Fruit fly (Drosophila melanogaster) whole organism, embryonic: Measurements from ENCODE around the gene salr.

Source experiments
- Antp ChIP-seq: fragments of 200-800 bp; sonication (Bioruptor generic); optimal IDR thresholded peaks from 3 replicates; lab custom pipeline; 2016; ENCODE audit warnings: missing biosample characterization, missing genetic modification characterization
- CG10321 ChIP-seq: fragments of 200-800 bp; sonication (Bioruptor generic); IDR thresholded peaks from 2 replicates; pipeline ENCODE4 v1.3.6; 2022; ENCODE audit warnings: missing biosample characterization, missing genetic modification characterization
- CG10565 ChIP-seq: fragments of 200-800 bp; sonication (Bioruptor generic); optimal IDR thresholded peaks from 3 replicates; lab custom pipeline; 2016; ENCODE audit warnings: missing biosample characterization, mild to moderate bottlenecking, missing genetic modification characterization
- CG10959 ChIP-seq: fragments of 200-800 bp; sonication (Bioruptor generic); IDR thresholded peaks from 2 replicates; pipeline ENCODE4 v1.3.6; 2022; ENCODE audit warnings: missing biosample characterization, missing genetic modification characterization
- CG11560 ChIP-seq: fragments of 200-800 bp; sonication (Bioruptor generic); IDR thresholded peaks from 3 replicates; pipeline ENCODE4 v1.3.6; 2022; ENCODE audit warnings: missing biosample characterization, missing genetic modification characterization
- CG12155 ChIP-seq: fragments of 200-800 bp; sonication (Bioruptor generic); optimal IDR thresholded peaks from 3 replicates; lab custom pipeline; 2016; ENCODE audit warnings: missing biosample characterization, missing genetic modification characterization
- CG12299 ChIP-seq: fragments of 200-800 bp; sonication (Bioruptor generic); optimal IDR thresholded peaks from 2 replicates; lab custom pipeline; 2018; ENCODE audit warnings: missing biosample characterization, mild to moderate bottlenecking, missing genetic modification characterization
- CG12744 ChIP-seq: fragments of 200-800 bp; sonication (Bioruptor generic); optimal IDR thresholded peaks from 2 replicates; lab custom pipeline; 2016; ENCODE audit warnings: missing biosample characterization, missing genetic modification characterization
- CG13123 ChIP-seq: fragments of 200-800 bp; sonication (Bioruptor generic); optimal IDR thresholded peaks from 2 replicates; lab custom pipeline; 2016; ENCODE audit warnings: missing biosample characterization, missing genetic modification characterization
- CG13424 ChIP-seq: fragments of 200-800 bp; sonication (Bioruptor generic); optimal IDR thresholded peaks from 2 replicates; lab custom pipeline; 2019; ENCODE audit warnings: missing biosample characterization, mild to moderate bottlenecking, missing genetic modification characterization, moderate library complexity
- CG14441 ChIP-seq: fragments of 200-800 bp; sonication (Bioruptor generic); IDR thresholded peaks from 2 replicates; pipeline ENCODE4 v1.3.6; 2022; ENCODE audit warnings: missing biosample characterization, missing genetic modification characterization
- CG14667 ChIP-seq: fragments of 200-800 bp; sonication (Bioruptor generic); IDR thresholded peaks from 2 replicates; pipeline ENCODE4 v1.3.6; 2022; ENCODE audit warnings: missing biosample characterization, missing genetic modification characterization
- CG1603 ChIP-seq: fragments of 200-800 bp; sonication (Bioruptor generic); optimal IDR thresholded peaks from 2 replicates; lab custom pipeline; 2019; ENCODE audit warnings: missing biosample characterization, mild to moderate bottlenecking, missing genetic modification characterization, moderate library complexity
- CG17385 ChIP-seq: fragments of 200-800 bp; sonication (Bioruptor generic); optimal IDR thresholded peaks from 3 replicates; lab custom pipeline; 2018; ENCODE audit warnings: missing biosample characterization, mild to moderate bottlenecking, missing genetic modification characterization
- CG18764 ChIP-seq: fragments of 200-800 bp; sonication (Bioruptor generic); optimal IDR thresholded peaks from 3 replicates; lab custom pipeline; 2016; ENCODE audit warnings: missing biosample characterization, missing genetic modification characterization
- CG2712 ChIP-seq: fragments of 200-800 bp; optimal IDR thresholded peaks from 3 replicates; lab custom pipeline; 2019; ENCODE audit warnings: missing biosample characterization, mild to moderate bottlenecking, missing genetic modification characterization, moderate library complexity
- CG3163 ChIP-seq: fragments of 200-800 bp; sonication (Bioruptor generic); optimal IDR thresholded peaks from 3 replicates; lab custom pipeline; 2016; ENCODE audit warnings: missing biosample characterization, missing genetic modification characterization
- CG3407 ChIP-seq: fragments of 200-800 bp; sonication (Bioruptor generic); optimal IDR thresholded peaks from 2 replicates; lab custom pipeline; 2018; ENCODE audit warnings: missing biosample characterization, mild to moderate bottlenecking, missing genetic modification characterization
- CG34224 ChIP-seq: fragments of 200-800 bp; sonication (Bioruptor generic); IDR thresholded peaks from 3 replicates; pipeline ENCODE4 v1.3.6; 2022; ENCODE audit warnings: missing biosample characterization, missing genetic modification characterization; ENCODE audit not compliant: partially characterized antibody
- CG3838 ChIP-seq: fragments of 200-800 bp; sonication (Bioruptor generic); optimal IDR thresholded peaks from 3 replicates; lab custom pipeline; 2016; ENCODE audit warnings: missing biosample characterization, missing genetic modification characterization
- CG43689 ChIP-seq: fragments of 200-800 bp; sonication (Bioruptor generic); IDR thresholded peaks from 2 replicates; pipeline ENCODE4 v1.3.6; 2022; ENCODE audit warnings: missing biosample characterization, missing genetic modification characterization
- CG4617 ChIP-seq: fragments of 200-800 bp; sonication (Bioruptor generic); optimal IDR thresholded peaks from 3 replicates; lab custom pipeline; 2016; ENCODE audit warnings: missing biosample characterization, missing genetic modification characterization, borderline replicate concordance
- CG6254 ChIP-seq: fragments of 200-800 bp; sonication (Bioruptor generic); optimal IDR thresholded peaks from 3 replicates; lab custom pipeline; 2017; ENCODE audit warnings: mild to moderate bottlenecking, missing biosample characterization, missing genetic modification reagents, missing genetic modification characterization
- CG7271 ChIP-seq: fragments of 200-800 bp; sonication (Bioruptor generic); optimal IDR thresholded peaks from 2 replicates; lab custom pipeline; 2018; ENCODE audit warnings: missing biosample characterization, mild to moderate bottlenecking, missing genetic modification characterization, moderate library complexity
- CG7357 ChIP-seq: fragments of 200-800 bp; sonication (Bioruptor generic); IDR thresholded peaks from 3 replicates; pipeline ENCODE4 v1.3.6; 2022; ENCODE audit warnings: missing biosample characterization, missing genetic modification characterization
- D19B ChIP-seq: fragments of 200-800 bp; sonication (Bioruptor generic); optimal IDR thresholded peaks from 2 replicates; lab custom pipeline; 2017; ENCODE audit warnings: missing biosample characterization, mild to moderate bottlenecking, missing genetic modification characterization
- Dad ChIP-seq: fragments of 200-800 bp; sonication (Bioruptor generic); optimal IDR thresholded peaks from 3 replicates; lab custom pipeline; 2016; ENCODE audit warnings: missing biosample characterization, missing genetic modification characterization
- Deaf1 ChIP-seq: fragments of 200-800 bp; optimal IDR thresholded peaks from 3 replicates; lab custom pipeline; 2019; ENCODE audit warnings: missing biosample characterization, mild to moderate bottlenecking, missing genetic modification characterization, moderate library complexity
- Dip2 ChIP-seq: fragments of 200-800 bp; sonication (Bioruptor generic); IDR thresholded peaks from 2 replicates; pipeline ENCODE4 v1.3.6; 2022; ENCODE audit warnings: missing biosample characterization, missing genetic modification characterization
- Dll ChIP-seq: fragments of 200-800 bp; sonication (Bioruptor generic); IDR thresholded peaks from 4 replicates; pipeline ENCODE4 v1.3.6; 2022; ENCODE audit warnings: missing biosample characterization, missing genetic modification characterization; ENCODE audit not compliant: partially characterized antibody
- GATAe ChIP-seq: fragments of 200-800 bp; sonication (Bioruptor generic); conservative IDR thresholded peaks from 2 replicates; pipeline ENCODE4 v1.3.6; 2022; ENCODE audit warnings: missing biosample characterization, missing genetic modification characterization
- HLH54F ChIP-seq: fragments of 200-800 bp; sonication (Bioruptor generic); optimal IDR thresholded peaks from 3 replicates; lab custom pipeline; 2016; ENCODE audit warnings: missing biosample characterization, missing genetic modification characterization
- HmgZ ChIP-seq: fragments of 200-800 bp; sonication (Bioruptor generic); optimal IDR thresholded peaks from 2 replicates; lab custom pipeline; 2018; ENCODE audit warnings: missing biosample characterization, mild to moderate bottlenecking, missing genetic modification characterization
- Hmr ChIP-seq: fragments of 200-800 bp; sonication (Bioruptor generic); optimal IDR thresholded peaks from 3 replicates; lab custom pipeline; 2017; ENCODE audit warnings: mild to moderate bottlenecking, missing biosample characterization, missing genetic modification reagents, missing genetic modification characterization
- Max ChIP-seq: fragments of 200-800 bp; sonication (Bioruptor generic); optimal IDR thresholded peaks from 2 replicates; lab custom pipeline; 2016; ENCODE audit warnings: missing biosample characterization, mild to moderate bottlenecking, missing genetic modification characterization
- Optix ChIP-seq: fragments of 200-800 bp; sonication (Bioruptor generic); IDR thresholded peaks from 3 replicates; pipeline ENCODE4 v1.3.6; 2022; ENCODE audit warnings: missing biosample characterization, missing genetic modification characterization
- ase ChIP-seq: fragments of 200-800 bp; sonication (Bioruptor generic); IDR thresholded peaks from 3 replicates; pipeline ENCODE4 v1.3.6; 2022; ENCODE audit warnings: missing biosample characterization, missing genetic modification characterization
- cato ChIP-seq: fragments of 200-800 bp; sonication (Bioruptor generic); optimal IDR thresholded peaks from 2 replicates; lab custom pipeline; 2016; ENCODE audit warnings: missing biosample characterization, missing genetic modification characterization, borderline replicate concordance
- chn ChIP-seq: fragments of 200-800 bp; sonication (Bioruptor generic); optimal IDR thresholded peaks from 2 replicates; lab custom pipeline; 2016; ENCODE audit warnings: missing biosample characterization, missing genetic modification characterization
- fd3F ChIP-seq: fragments of 200-800 bp; sonication (Bioruptor generic); optimal IDR thresholded peaks from 2 replicates; lab custom pipeline; 2018; ENCODE audit warnings: missing biosample characterization, mild to moderate bottlenecking, missing genetic modification characterization, moderate library complexity
- hkb ChIP-seq, 2 experiments: fragments of 200-800 bp in 1 of 2; fragments of >200 bp in 1 of 2; sonication (Bioruptor generic) in 1 of 2; IDR thresholded peaks in 1 of 2; optimal IDR thresholded peaks in 1 of 2; 2 replicates each; pipeline versions ENCODE4 v1.3.6 to Lab custom; 2017 to 2022; ENCODE audit warnings: missing biosample characterization in 1 of 2, missing genetic modification characterization in 1 of 2
- mam ChIP-seq: fragments of 200-800 bp; sonication (Bioruptor generic); optimal IDR thresholded peaks from 3 replicates; lab custom pipeline; 2016; ENCODE audit warnings: missing biosample characterization, missing genetic modification characterization
- nerfin-2 ChIP-seq: fragments of 200-800 bp; sonication (Bioruptor generic); IDR thresholded peaks from 2 replicates; pipeline ENCODE4 v1.3.6; 2022; ENCODE audit warnings: missing biosample characterization, missing genetic modification characterization; ENCODE audit not compliant: partially characterized antibody
- pan ChIP-seq, 4 experiments: fragments of >200 bp in 3 of 4; fragments of 200-800 bp in 1 of 4; sonication (Bioruptor generic) in 1 of 4; optimal IDR thresholded peaks in 3 of 4; IDR thresholded peaks in 1 of 4; 2 replicates each; pipeline versions ENCODE4 v1.3.6 to Lab custom; 2017 to 2022; ENCODE audit warnings: missing biosample characterization in 2 of 4, missing genetic modification characterization in 2 of 4, mixed read lengths in 1 of 4
- peb ChIP-seq: fragments of 200-800 bp; sonication (Bioruptor generic); IDR thresholded peaks from 2 replicates; pipeline ENCODE4 v1.3.6; 2022; ENCODE audit warnings: missing biosample characterization, missing genetic modification characterization
- pnt ChIP-seq: fragments of 200-800 bp; sonication (Bioruptor generic); optimal IDR thresholded peaks from 3 replicates; lab custom pipeline; 2016; ENCODE audit warnings: missing biosample characterization, missing genetic modification characterization
- ranshi ChIP-seq: fragments of 200-800 bp; sonication (Bioruptor generic); IDR thresholded peaks from 2 replicates; pipeline ENCODE4 v1.3.6; 2022; ENCODE audit warnings: missing biosample characterization, missing genetic modification characterization
- repo ChIP-seq: fragments of 200-800 bp; sonication (Bioruptor generic); optimal IDR thresholded peaks from 2 replicates; lab custom pipeline; 2016; ENCODE audit warnings: missing biosample characterization, missing genetic modification characterization
- tgo ChIP-seq: fragments of 200-800 bp; sonication (Bioruptor generic); IDR thresholded peaks from 3 replicates; pipeline ENCODE4 v1.3.6; 2022; ENCODE audit warnings: missing biosample characterization, missing genetic modification characterization
- usp ChIP-seq: fragments of >200 bp; optimal IDR thresholded peaks from 2 replicates; lab custom pipeline; 2017; ENCODE audit warnings: missing biosample characterization, missing genetic modification characterization
- zfh1 ChIP-seq: fragments of 200-800 bp; sonication (Bioruptor generic); IDR thresholded peaks from 3 replicates; pipeline ENCODE4 v1.3.6; 2022; ENCODE audit warnings: missing biosample characterization, missing genetic modification characterization

Gene salr

dm6 chr2L:11326373-11326772, 32.3 kb upstream of the salr start (continued):
- peak; percentile 45; the same call in 1 of the 3 replicates for TF ChIP-seq CG7357 (GFP tag; lab: Robert Waterston, UW)
- TF ChIP-seq CG7271, result no peak
- no peak for TF ChIP-seq Antp (GFP tag; lab: Kevin White, UChicago)
- peak; percentile 5; the same call in 1 of the 2 replicates for TF ChIP-seq CG14441 (GFP tag; lab: Robert Waterston, UW)
- TF ChIP-seq CG1603 (tag; lab: Kevin White, UChicago), result no peak
- TF ChIP-seq CG10565 (GFP tag; lab: Kevin White, UChicago), result no peak
- no peak for TF ChIP-seq Optix (GFP tag; lab: Robert Waterston, UW)
- no peak for TF ChIP-seq HmgZ (tag; lab: Kevin White, UChicago)
- no peak for TF ChIP-seq usp (GFP tag; lab: Kevin White, UChicago)
- TF ChIP-seq chn (GFP tag; lab: Kevin White, UChicago), result no peak
- no peak for TF ChIP-seq CG43689
- TF ChIP-seq CG12155 (GFP tag; lab: Kevin White, UChicago), result no peak
- no peak for TF ChIP-seq Dll
- no peak for TF ChIP-seq repo (GFP tag; lab: Kevin White, UChicago)
- peak; percentile 25; the same call in 1 of the 2 replicates for TF ChIP-seq CG14667 (GFP tag; lab: Robert Waterston, UW)
- no peak for TF ChIP-seq CG12299 (tag; lab: Kevin White, UChicago)
- TF ChIP-seq hkb (optimal IDR thresholded peaks at IDR 0.05; lab: Kevin White, UChicago), result no peak
- TF ChIP-seq hkb (GFP tag; IDR thresholded peaks at IDR 0.05; lab: Robert Waterston, UW), result peak; percentile 26; the same call in 1 of the 2 replicates
- TF ChIP-seq ranshi (GFP tag; lab: Robert Waterston, UW), result peak; percentile 49; the same call in 1 of the 2 replicates
- no peak for TF ChIP-seq CG3407
- TF ChIP-seq CG3163 (GFP tag; lab: Kevin White, UChicago), result no peak
- no peak for TF ChIP-seq CG10321 (GFP tag; lab: Robert Waterston, UW)
- TF ChIP-seq fd3F (GFP tag; lab: Kevin White, UChicago), result no peak
- no peak for TF ChIP-seq CG4617
- no peak for TF ChIP-seq D19B (GFP tag; lab: Kevin White, UChicago)
- TF ChIP-seq CG10959 (GFP tag; lab: Robert Waterston, UW), result peak; percentile 62
- no peak for TF ChIP-seq CG13123 (GFP tag; lab: Kevin White, UChicago)
- no peak for TF ChIP-seq mam (GFP tag; lab: Kevin White, UChicago)
- no peak for TF ChIP-seq Max (GFP tag; lab: Kevin White, UChicago)
- no peak for TF ChIP-seq CG17385 (GFP tag; lab: Kevin White, UChicago)
- TF ChIP-seq zfh1, result peak; percentile 65; the same call in 2 of the 3 replicates
- no peak for TF ChIP-seq peb (GFP tag; lab: Robert Waterston, UW)
- no peak for TF ChIP-seq nerfin-2 (GFP tag; lab: Robert Waterston, UW)
- TF ChIP-seq pnt (GFP tag; lab: Kevin White, UChicago), result no peak
- TF ChIP-seq cato (GFP tag; lab: Kevin White, UChicago), result no peak
- no peak for TF ChIP-seq pan (optimal IDR thresholded peaks at IDR 0.05; lab: Kevin White, UChicago)
- no peak for TF ChIP-seq pan (GFP tag; optimal IDR thresholded peaks at IDR 0.05 in 1 of 2, IDR thresholded peaks at IDR 0.05 in 1 of 2)
- no peak for TF ChIP-seq Deaf1 (tag; lab: Kevin White, UChicago)
- no peak for TF ChIP-seq CG12744
- TF ChIP-seq CG2712 (tag; lab: Kevin White, UChicago), result peak; percentile 72
- TF ChIP-seq CG11560 (tag; lab: Robert Waterston, UW), result no peak
- no peak for TF ChIP-seq GATAe (GFP tag; lab: Robert Waterston, UW)
- no peak for TF ChIP-seq Hmr (GFP tag; lab: Kevin White, UChicago)
- no peak for TF ChIP-seq CG13424 (tag; lab: Kevin White, UChicago)
- TF ChIP-seq Dip2 (GFP tag; lab: Robert Waterston, UW), result no peak
- no peak for TF ChIP-seq ase (GFP tag; lab: Robert Waterston, UW)
- TF ChIP-seq HLH54F (GFP tag; lab: Kevin White, UChicago), result no peak
- TF ChIP-seq CG6254 (GFP tag; lab: Kevin White, UChicago), result no peak
- TF ChIP-seq CG3838 (GFP tag; lab: Kevin White, UChicago), result no peak
- TF ChIP-seq CG18764 (GFP tag; lab: Kevin White, UChicago), result no peak
- no peak for TF ChIP-seq tgo (GFP tag; lab: Robert Waterston, UW)
- no peak for TF ChIP-seq CG34224
- no peak for TF ChIP-seq Dad (GFP tag; lab: Kevin White, UChicago)
